Fruit fly (Drosophila melanogaster) whole organism, adult: Measurements from ENCODE around the gene CG14630.

Source experiments
- CG11617 ChIP-seq: fragments of 200-800 bp; sonication (Bioruptor generic); optimal IDR thresholded peaks from 2 replicates; lab custom pipeline; 2017; ENCODE audit warnings: mild to moderate bottlenecking, missing biosample characterization, missing genetic modification reagents, missing genetic modification characterization
- CG12768 ChIP-seq: fragments of 200-800 bp; sonication (Bioruptor generic); optimal IDR thresholded peaks from 2 replicates; lab custom pipeline; 2017; ENCODE audit warnings: missing biosample characterization, missing genetic modification characterization, mild to moderate bottlenecking, moderate library complexity, missing genetic modification reagents
- CG14711 ChIP-seq: fragments of 200-800 bp; sonication (Bioruptor generic); optimal IDR thresholded peaks from 2 replicates; lab custom pipeline; 2018; ENCODE audit warnings: missing biosample characterization, mild to moderate bottlenecking, missing genetic modification characterization, moderate library complexity
- CG1620 ChIP-seq: fragments of 200-800 bp; sonication (Bioruptor generic); optimal IDR thresholded peaks from 2 replicates; lab custom pipeline; 2016; ENCODE audit warnings: missing biosample characterization, missing genetic modification characterization
- CG33017 ChIP-seq: fragments of 200-800 bp; sonication (Bioruptor generic); optimal IDR thresholded peaks from 2 replicates; lab custom pipeline; 2018; ENCODE audit warnings: missing biosample characterization, mild to moderate bottlenecking, missing genetic modification characterization, moderate library complexity
- CG5204 ChIP-seq: fragments of 200-800 bp; sonication (Bioruptor generic); optimal IDR thresholded peaks from 2 replicates; lab custom pipeline; 2016; ENCODE audit warnings: missing biosample characterization, missing genetic modification characterization
- CG7045 ChIP-seq: fragments of 200-800 bp; sonication (Bioruptor generic); optimal IDR thresholded peaks from 2 replicates; lab custom pipeline; 2017; ENCODE audit warnings: missing biosample characterization, mild to moderate bottlenecking, missing genetic modification characterization
- CG7101 ChIP-seq: fragments of 200-800 bp; sonication (Bioruptor generic); optimal IDR thresholded peaks from 2 replicates; lab custom pipeline; 2018; ENCODE audit warnings: missing biosample characterization, mild to moderate bottlenecking, missing genetic modification characterization, moderate library complexity
- Clk ChIP-seq: fragments of 200-800 bp; sonication (Bioruptor generic); optimal IDR thresholded peaks from 2 replicates; lab custom pipeline; 2017; ENCODE audit warnings: missing biosample characterization, missing genetic modification characterization
- Crg-1 ChIP-seq: fragments of 200-800 bp; sonication (Bioruptor generic); optimal IDR thresholded peaks from 2 replicates; lab custom pipeline; 2016; ENCODE audit warnings: missing biosample characterization, missing genetic modification characterization
- Hr96 ChIP-seq: fragments of 200-800 bp; sonication (Bioruptor generic); optimal IDR thresholded peaks from 2 replicates; lab custom pipeline; 2016; ENCODE audit warnings: missing biosample characterization, missing genetic modification characterization
- Mnt ChIP-seq: fragments of 200-800 bp; sonication (Bioruptor generic); optimal IDR thresholded peaks from 2 replicates; lab custom pipeline; 2016; ENCODE audit warnings: missing biosample characterization, mild to moderate bottlenecking, missing genetic modification characterization
- bab1 ChIP-seq: fragments of 200-800 bp; sonication (Bioruptor generic); optimal IDR thresholded peaks from 3 replicates; lab custom pipeline; 2019; ENCODE audit warnings: missing biosample characterization, mild to moderate bottlenecking, missing genetic modification characterization, moderate library complexity
- cic ChIP-seq: fragments of 200-800 bp; sonication (Bioruptor generic); optimal IDR thresholded peaks from 2 replicates; lab custom pipeline; 2017; ENCODE audit warnings: missing biosample characterization, mild to moderate bottlenecking, missing genetic modification characterization, moderate library complexity
- cnc ChIP-seq, 2 experiments: fragments of >200 bp; optimal IDR thresholded peaks; 2 replicates each; lab custom pipeline; 2017
- kay ChIP-seq: fragments of 200-800 bp; sonication (Bioruptor generic); peaks from one replicate; lab custom pipeline; 2016; ENCODE audit warnings: missing biosample characterization, missing genetic modification characterization, borderline replicate concordance
- ovo ChIP-seq: fragments of 200-800 bp; sonication (Bioruptor generic); optimal IDR thresholded peaks from 2 replicates; lab custom pipeline; 2016; ENCODE audit warnings: missing biosample characterization, missing genetic modification characterization
- pad ChIP-seq: fragments of 200-800 bp; sonication (Bioruptor generic); optimal IDR thresholded peaks from 3 replicates; lab custom pipeline; 2017; ENCODE audit warnings: missing biosample characterization, missing genetic modification characterization, mild to moderate bottlenecking, moderate library complexity, missing genetic modification reagents
- tj ChIP-seq: fragments of 200-800 bp; sonication (Bioruptor generic); optimal IDR thresholded peaks from 3 replicates; lab custom pipeline; 2017; ENCODE audit warnings: missing biosample characterization, mild to moderate bottlenecking, missing genetic modification characterization, moderate library complexity
- toe ChIP-seq: fragments of 200-800 bp; sonication (Bioruptor generic); optimal IDR thresholded peaks from 2 replicates; lab custom pipeline; 2016; ENCODE audit warnings: missing biosample characterization, missing genetic modification characterization

Gene CG14630

DNA sequence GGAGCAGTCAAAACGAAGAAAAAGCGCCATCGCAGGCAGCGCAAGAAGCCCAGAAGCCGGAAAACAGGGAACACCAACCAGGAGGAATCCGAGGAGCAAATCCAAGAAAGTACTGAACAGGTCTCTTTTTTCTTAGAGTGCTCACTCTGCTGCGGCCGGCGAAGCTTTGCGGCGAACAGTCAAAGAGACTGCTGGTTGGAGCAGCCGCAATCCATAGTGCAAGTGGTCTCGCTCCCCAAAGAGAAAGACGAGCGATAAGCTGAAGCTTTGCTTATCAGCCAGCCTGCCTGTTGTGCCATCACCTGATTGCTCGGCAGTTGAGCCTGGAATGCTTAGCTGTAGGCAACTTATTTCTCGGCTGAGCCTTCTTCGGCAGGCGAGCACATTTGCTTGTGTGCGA is at the start of gene CG14630:
Gene CG14630, plus strand, starts transcription at position 301 of the 400 bp plus-strand sequence.
- TF ChIP-seq CG5204 (GFP tag; lab: Kevin White, UChicago), result no peak
- no peak for TF ChIP-seq kay (GFP tag; lab: Kevin White, UChicago)
- TF ChIP-seq Clk (GFP tag; lab: Kevin White, UChicago), result no peak
- TF ChIP-seq Hr96, result peak; percentile 37
- no peak for TF ChIP-seq Crg-1 (GFP tag; lab: Kevin White, UChicago)
- peak; percentile 53 for TF ChIP-seq CG12768
- TF ChIP-seq CG1620 (GFP tag; lab: Kevin White, UChicago), result peak; percentile 13
- TF ChIP-seq pad, result peak; percentile 12
- TF ChIP-seq tj (GFP tag; lab: Kevin White, UChicago), result no peak
- TF ChIP-seq cnc (optimal IDR thresholded peaks at IDR 0.05; lab: Kevin White, UChicago), result no peak

DNA sequence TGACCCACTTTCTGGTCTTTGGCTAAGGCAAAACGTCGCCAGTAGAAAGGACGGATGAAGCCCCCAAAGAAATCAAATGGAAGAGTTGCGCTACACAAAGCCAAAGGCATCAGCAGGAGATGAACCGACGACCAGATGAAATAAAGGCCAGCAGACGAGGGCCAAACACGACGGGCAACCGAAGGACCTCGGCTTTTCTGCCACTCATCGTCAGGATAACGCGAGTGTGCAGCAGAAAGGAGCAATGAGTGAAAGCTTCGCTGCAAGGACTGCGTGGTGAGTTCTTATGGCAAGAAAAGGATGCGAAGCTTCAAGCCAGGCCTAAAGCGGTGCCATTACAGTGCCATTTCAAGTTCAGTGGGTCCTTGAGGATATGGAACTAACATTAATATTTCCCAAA is 45.4 kb upstream of the CG14630 start:
- peak; percentile 46 for TF ChIP-seq pad
- TF ChIP-seq toe (GFP tag; lab: Kevin White, UChicago), result no peak

DNA sequence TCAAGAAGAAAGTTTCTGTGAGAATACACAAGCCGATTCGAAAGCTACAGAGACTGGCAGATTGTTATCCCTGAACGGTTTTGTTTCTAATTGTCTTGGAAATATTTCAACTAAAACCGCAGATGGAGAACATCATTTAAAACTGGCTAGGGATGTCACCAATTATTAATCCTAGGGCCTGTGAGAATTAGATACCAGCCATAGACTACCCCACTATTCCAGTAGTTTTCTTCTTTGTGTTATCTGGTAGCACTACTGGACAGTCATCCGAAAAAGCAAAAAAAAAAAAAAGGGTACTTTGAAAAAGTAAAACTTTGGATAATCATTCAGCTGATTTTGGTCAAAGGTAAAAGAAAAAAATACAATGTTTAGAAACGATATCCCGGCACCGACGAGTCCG is 41.1 kb upstream of the CG14630 start, which contains the start of gene CG18823:
Gene CG18823, plus strand, starts transcription at position 301 of the 400 bp plus-strand sequence.
- no peak for TF ChIP-seq CG7045
- no peak for TF ChIP-seq Mnt (GFP tag; lab: Kevin White, UChicago)
- TF ChIP-seq cic (GFP tag; lab: Kevin White, UChicago), result no peak
- no peak for TF ChIP-seq CG1620 (GFP tag; lab: Kevin White, UChicago)
- TF ChIP-seq CG14711 (tag; lab: Kevin White, UChicago), result no peak
- TF ChIP-seq CG7101 (tag; lab: Kevin White, UChicago), result no peak
- TF ChIP-seq CG11617 (GFP tag; lab: Kevin White, UChicago), result no peak

DNA sequence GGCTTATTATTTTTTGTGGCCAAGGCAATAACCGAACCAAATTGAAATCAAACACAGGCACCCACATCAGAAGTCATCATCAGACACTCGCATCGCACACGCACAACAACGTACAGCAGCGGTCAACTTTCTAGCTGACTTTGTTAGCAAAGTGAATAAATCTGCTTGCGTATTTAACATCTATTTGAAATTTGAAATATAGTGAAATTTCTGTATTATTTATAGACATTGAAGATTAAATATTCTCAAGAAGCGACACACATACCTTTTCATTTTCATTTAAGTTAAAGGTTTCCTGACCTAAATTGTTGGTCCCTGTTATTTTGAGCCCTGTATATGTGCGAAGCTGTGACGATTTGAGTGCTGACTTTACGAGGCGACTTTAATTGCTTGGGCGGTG is 32.4 kb upstream of the CG14630 start:
- no peak for TF ChIP-seq CG12768

DNA sequence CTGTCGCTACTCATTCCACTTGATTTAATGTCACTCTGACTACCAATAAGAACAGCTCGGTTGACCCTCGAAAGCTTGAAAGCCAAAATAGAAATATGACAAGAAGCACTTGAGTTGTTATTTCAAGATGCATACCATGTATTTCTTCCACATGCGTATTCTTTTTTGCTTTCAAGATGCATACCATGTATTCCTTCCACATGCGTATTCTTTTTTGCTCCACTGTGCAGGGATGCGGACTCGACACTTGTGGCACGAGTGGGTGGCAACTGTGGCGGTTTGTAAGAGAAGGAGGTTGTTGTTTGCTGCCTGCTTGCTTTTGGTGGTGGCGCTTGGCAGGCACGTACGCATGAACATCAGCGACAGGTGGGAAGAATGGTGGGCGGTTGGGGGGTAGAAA is 25.1 kb upstream of the CG14630 start:
- TF ChIP-seq cic (GFP tag; lab: Kevin White, UChicago), result no peak
- TF ChIP-seq Hr96, result no peak
- no peak for TF ChIP-seq Crg-1 (GFP tag; lab: Kevin White, UChicago)
- no peak for TF ChIP-seq cnc (optimal IDR thresholded peaks at IDR 0.05; lab: Kevin White, UChicago)
- no peak for TF ChIP-seq CG11617 (GFP tag; lab: Kevin White, UChicago)
- TF ChIP-seq CG7101 (tag; lab: Kevin White, UChicago), result no peak
- TF ChIP-seq tj (GFP tag; lab: Kevin White, UChicago), result no peak
- no peak for TF ChIP-seq CG33017 (tag; lab: Kevin White, UChicago)
- TF ChIP-seq CG12768, result no peak
- no peak for TF ChIP-seq CG7045
- no peak for TF ChIP-seq pad
- TF ChIP-seq CG5204 (GFP tag; lab: Kevin White, UChicago), result no peak

DNA sequence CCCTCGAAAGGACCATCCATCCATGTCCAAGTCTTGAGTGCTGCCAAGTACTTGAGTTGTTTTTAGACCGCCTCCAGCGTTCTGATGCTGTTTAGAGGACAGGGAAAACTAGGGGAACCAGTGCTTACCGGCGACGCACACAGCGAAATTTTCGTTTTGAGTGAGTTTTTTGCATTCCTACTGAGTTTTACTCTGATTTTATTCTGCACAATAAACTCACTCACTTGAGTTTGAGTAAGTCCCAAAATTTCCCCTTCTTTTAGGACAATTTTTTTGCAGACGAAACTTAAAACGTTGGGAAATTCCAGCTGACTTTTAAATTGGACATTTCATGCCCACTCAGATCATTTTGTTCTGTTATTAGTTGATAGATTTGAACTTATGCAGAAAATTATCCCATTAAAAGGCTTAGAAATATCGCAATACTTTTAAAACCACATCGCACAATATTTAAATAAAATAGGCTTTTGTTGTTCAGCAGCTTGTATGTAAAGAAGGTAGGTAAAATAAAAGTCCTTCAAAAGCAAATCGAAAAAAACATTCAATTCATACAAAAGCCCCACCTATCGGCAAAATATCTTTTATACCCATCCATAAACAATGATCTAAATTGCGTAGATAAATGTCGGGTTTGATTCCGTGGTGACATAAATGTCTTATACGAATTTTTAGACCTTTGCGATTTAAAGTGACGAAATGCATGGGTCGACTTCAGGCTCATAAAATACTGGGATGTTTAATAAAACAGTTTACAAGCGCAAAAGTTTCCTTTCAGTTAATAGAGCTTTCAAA is 21.6 kb upstream of the CG14630 start:
- no peak for TF ChIP-seq CG14711 (tag; lab: Kevin White, UChicago)
- TF ChIP-seq toe (GFP tag; lab: Kevin White, UChicago), result no peak
- TF ChIP-seq pad, result peak; percentile 83
- TF ChIP-seq kay (GFP tag; lab: Kevin White, UChicago), result no peak

DNA sequence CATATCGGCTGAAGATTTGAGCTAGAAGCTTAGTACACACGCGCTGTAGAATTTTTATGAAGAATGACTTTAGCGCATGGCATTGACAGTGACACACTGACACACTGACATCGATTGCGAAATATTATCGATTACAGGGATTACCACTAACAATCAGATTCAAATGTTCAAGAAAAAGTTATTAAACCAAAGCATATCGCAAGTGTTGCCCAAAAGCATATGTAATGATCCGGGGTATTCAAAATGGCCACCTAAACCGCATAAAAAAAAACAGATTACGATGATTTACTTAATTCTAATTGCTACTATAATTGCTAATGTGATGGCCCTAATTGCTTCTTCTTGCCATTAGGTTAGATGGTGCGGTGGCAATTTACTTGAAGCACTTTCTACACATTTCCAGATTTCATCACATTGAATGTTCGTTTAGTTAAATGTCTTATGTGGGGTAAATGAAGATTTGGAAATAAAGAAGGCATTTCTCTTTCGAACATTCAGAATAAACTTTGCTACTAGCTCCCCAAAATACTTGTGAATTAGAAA is 19.7 kb upstream of the CG14630 start, which contains the start of the genes TfIIA-S-2 and CG14631:
Gene TfIIA-S-2, minus strand, starts transcription at position 101 of the 543 bp plus-strand sequence.
Gene CG14631, plus strand, starts transcription at position 493 of the 543 bp plus-strand sequence.
- TF ChIP-seq Mnt (GFP tag; lab: Kevin White, UChicago), result no peak
- TF ChIP-seq bab1, result no peak
- TF ChIP-seq CG14711 (tag; lab: Kevin White, UChicago), result no peak
- no peak for TF ChIP-seq CG5204 (GFP tag; lab: Kevin White, UChicago)
- no peak for TF ChIP-seq toe (GFP tag; lab: Kevin White, UChicago)
- TF ChIP-seq Hr96, result no peak
- TF ChIP-seq CG7101 (tag; lab: Kevin White, UChicago), result no peak
- no peak for TF ChIP-seq cic (GFP tag; lab: Kevin White, UChicago)
- no peak for TF ChIP-seq pad
- TF ChIP-seq CG33017 (tag; lab: Kevin White, UChicago), result no peak
- no peak for TF ChIP-seq kay (GFP tag; lab: Kevin White, UChicago)
- no peak for TF ChIP-seq Crg-1 (GFP tag; lab: Kevin White, UChicago)
- no peak for TF ChIP-seq tj (GFP tag; lab: Kevin White, UChicago)
- TF ChIP-seq CG1620 (GFP tag; lab: Kevin White, UChicago), result no peak
- no peak for TF ChIP-seq CG7045
- no peak for TF ChIP-seq CG12768
- TF ChIP-seq ovo (GFP tag; lab: Kevin White, UChicago), result no peak
